Worm (Caenorhabditis elegans) whole organism, mixed stage, embryonic: ENCODE data around the gene shc-3.

Experiments
- drap-1 ChIP-seq: fragments of 200-800 bp; sonication (Bioruptor generic); optimal IDR thresholded peaks from 3 replicates; lab custom pipeline; 2018; ENCODE audit warnings: mild to moderate bottlenecking, missing genetic modification characterization, missing compliant biosample characterization
- elt-3 ChIP-seq: fragments of 150-350 bp; optimal IDR thresholded peaks from 2 replicates; lab custom pipeline; 2014; ENCODE audit warnings: missing biosample characterization, missing genetic modification characterization
- flh-1 ChIP-seq: fragments of 200-800 bp; sonication (Bioruptor generic); optimal IDR thresholded peaks from 2 replicates; lab custom pipeline; 2018; ENCODE audit warnings: mild to moderate bottlenecking, missing genetic modification characterization, moderate library complexity, missing compliant biosample characterization
- mep-1 ChIP-seq: fragments of 150-350 bp; optimal IDR thresholded peaks from 2 replicates; lab custom pipeline; 2017; ENCODE audit warnings: missing biosample characterization, missing genetic modification reagents, missing genetic modification characterization, inconsistent platforms
- nhr-237 ChIP-seq: fragments of 150-350 bp; optimal IDR thresholded peaks from 2 replicates; lab custom pipeline; 2014; ENCODE audit warnings: missing biosample characterization, missing genetic modification characterization
- snpc-4 ChIP-seq: fragments of 150-350 bp; optimal IDR thresholded peaks from 2 replicates; lab custom pipeline; 2014; ENCODE audit warnings: missing biosample characterization, missing genetic modification characterization
- unc-39 ChIP-seq: fragments of 150-350 bp; optimal IDR thresholded peaks from 2 replicates; lab custom pipeline; 2014; ENCODE audit warnings: missing biosample characterization, missing genetic modification characterization
- zip-8 ChIP-seq: fragments of 150-350 bp; optimal IDR thresholded peaks from 2 replicates; lab custom pipeline; 2014; ENCODE audit warnings: missing biosample characterization, missing genetic modification characterization
- ztf-11 ChIP-seq: fragments of 150-350 bp; optimal IDR thresholded peaks from 2 replicates; lab custom pipeline; 2014; ENCODE audit warnings: missing biosample characterization, missing genetic modification characterization

ce11 chrX:13759676-13760447 lies 42.5 kb downstream of the shc-3 start, which contains the start of gene cest-13:
- TF ChIP-seq ztf-11 (tag; lab: Kevin White, UChicago) (no peak), flh-1 (GFP tag; lab: Kevin White, UChicago) (no peak), mep-1 (no peak), drap-1 (GFP tag; lab: Kevin White, UChicago) (no peak), zip-8 (no peak), nhr-237 (tag; lab: Kevin White, UChicago) (no peak), snpc-4 (tag; lab: Kevin White, UChicago) (no peak), elt-3 (tag; lab: Kevin White, UChicago) (no peak), unc-39 (tag; lab: Kevin White, UChicago) (no peak)
